Fruit fly (Drosophila melanogaster): ENCODE results near the gene gzl.

gzl gene

dm6 chr3R:6351696-6352378 is 30.9 kb upstream of the gzl start:
- TF ChIP-seq EcR (GFP tag; optimal IDR thresholded peaks at IDR 0.05) (no peak), Dll (optimal IDR thresholded peaks at IDR 0.05) (no peak)

dm6 chr3R:6352436-6352835 is 30.3 kb upstream of the gzl start:
- TF ChIP-seq CG8478 (optimal IDR thresholded peaks at IDR 0.05), result no peak
- no peak for TF ChIP-seq EcR (GFP tag; optimal IDR thresholded peaks at IDR 0.05)
- TF ChIP-seq psq (optimal IDR thresholded peaks at IDR 0.05), result no peak
- TF ChIP-seq Dll (optimal IDR thresholded peaks at IDR 0.05), result no peak
- TF ChIP-seq usp (GFP tag; optimal IDR thresholded peaks at IDR 0.05), result no peak
- peak; percentile 31 for TF ChIP-seq pan (optimal IDR thresholded peaks at IDR 0.05)

- TF ChIP-seq EcR (GFP tag; optimal IDR thresholded peaks at IDR 0.05), result no peak
- no peak for TF ChIP-seq pan (optimal IDR thresholded peaks at IDR 0.05)
- TF ChIP-seq CG8478 (optimal IDR thresholded peaks at IDR 0.05), result no peak
- TF ChIP-seq Dll (optimal IDR thresholded peaks at IDR 0.05), result no peak
- TF ChIP-seq psq (optimal IDR thresholded peaks at IDR 0.05), result no peak
- no peak for TF ChIP-seq usp (GFP tag; optimal IDR thresholded peaks at IDR 0.05)
These were observed 29.7 kb upstream of the gzl start for dm6 chr3R:6352893-6353623.

- TF ChIP-seq pan (optimal IDR thresholded peaks at IDR 0.05), result no peak
- no peak for TF ChIP-seq psq (optimal IDR thresholded peaks at IDR 0.05)
- TF ChIP-seq CG8478 (optimal IDR thresholded peaks at IDR 0.05), result no peak
- no peak for TF ChIP-seq usp (GFP tag; optimal IDR thresholded peaks at IDR 0.05)
- no peak for TF ChIP-seq EcR (GFP tag; optimal IDR thresholded peaks at IDR 0.05)
- TF ChIP-seq Dll (optimal IDR thresholded peaks at IDR 0.05), result no peak
These were observed 28.9 kb upstream of the gzl start for dm6 chr3R:6353624-6354352.

dm6 chr3R:6354408-6354807 is 28.3 kb upstream of the gzl start:
- TF ChIP-seq EcR (GFP tag; optimal IDR thresholded peaks at IDR 0.05) (no peak), CG8478 (optimal IDR thresholded peaks at IDR 0.05) (no peak), Dll (optimal IDR thresholded peaks at IDR 0.05) (no peak), usp (GFP tag; optimal IDR thresholded peaks at IDR 0.05) (no peak), pan (optimal IDR thresholded peaks at IDR 0.05) (no peak), psq (optimal IDR thresholded peaks at IDR 0.05) (no peak)

- TF ChIP-seq pan (optimal IDR thresholded peaks at IDR 0.05) (no peak), EcR (GFP tag; optimal IDR thresholded peaks at IDR 0.05) (no peak), usp (GFP tag; optimal IDR thresholded peaks at IDR 0.05) (no peak), psq (optimal IDR thresholded peaks at IDR 0.05) (no peak), CG8478 (optimal IDR thresholded peaks at IDR 0.05) (no peak), Dll (optimal IDR thresholded peaks at IDR 0.05) (no peak)
These were observed 14.6 kb upstream of the gzl start, which contains the start of gene CG42724 for dm6 chr3R:6368100-6368499. Gene CG42724, minus strand, starts transcription at chr3R:6368288.

dm6 chr3R:6368550-6369238 is 14.0 kb upstream of the gzl start, which contains the start of gene CG10286:
Gene CG10286, plus strand, starts transcription at chr3R:6368965.
- TF ChIP-seq usp (GFP tag; optimal IDR thresholded peaks at IDR 0.05) (no peak), psq (optimal IDR thresholded peaks at IDR 0.05) (no peak), Dll (optimal IDR thresholded peaks at IDR 0.05) (no peak), pan (optimal IDR thresholded peaks at IDR 0.05) (no peak), CG8478 (optimal IDR thresholded peaks at IDR 0.05) (no peak), EcR (GFP tag; optimal IDR thresholded peaks at IDR 0.05) (no peak)

dm6 chr3R:6373512-6374306 is 9.0 kb upstream of the gzl start:
- no peak for TF ChIP-seq Dll (optimal IDR thresholded peaks at IDR 0.05)
- no peak for TF ChIP-seq CG8478 (optimal IDR thresholded peaks at IDR 0.05)
- no peak for TF ChIP-seq psq (optimal IDR thresholded peaks at IDR 0.05)
- TF ChIP-seq usp (GFP tag; optimal IDR thresholded peaks at IDR 0.05), result no peak
- TF ChIP-seq pan (optimal IDR thresholded peaks at IDR 0.05), result no peak
- TF ChIP-seq EcR (GFP tag; optimal IDR thresholded peaks at IDR 0.05), result no peak

dm6 chr3R:6374307-6374574 is 8.5 kb upstream of the gzl start, which contains the start of gene CG42564:
Gene CG42564, plus strand, starts transcription at chr3R:6374475.
- TF ChIP-seq Dll (optimal IDR thresholded peaks at IDR 0.05), result no peak
- TF ChIP-seq EcR (GFP tag; optimal IDR thresholded peaks at IDR 0.05), result no peak
- no peak for TF ChIP-seq psq (optimal IDR thresholded peaks at IDR 0.05)
- no peak for TF ChIP-seq usp (GFP tag; optimal IDR thresholded peaks at IDR 0.05)
- no peak for TF ChIP-seq pan (optimal IDR thresholded peaks at IDR 0.05)
- no peak for TF ChIP-seq CG8478 (optimal IDR thresholded peaks at IDR 0.05)

- TF ChIP-seq usp (GFP tag; optimal IDR thresholded peaks at IDR 0.05), result no peak
- TF ChIP-seq pan (optimal IDR thresholded peaks at IDR 0.05), result no peak
These were observed 6.8 kb upstream of the gzl start, which contains the start of gene CRAT for dm6 chr3R:6375944-6376343. Gene CRAT, minus strand, starts transcription at chr3R:6376044.

- TF ChIP-seq Dll (optimal IDR thresholded peaks at IDR 0.05) (no peak), EcR (GFP tag; optimal IDR thresholded peaks at IDR 0.05) (no peak), CG8478 (optimal IDR thresholded peaks at IDR 0.05) (no peak), pan (optimal IDR thresholded peaks at IDR 0.05) (no peak), psq (optimal IDR thresholded peaks at IDR 0.05) (no peak), usp (GFP tag; optimal IDR thresholded peaks at IDR 0.05) (no peak)
These were observed 5.2 kb upstream of the gzl start, which contains the start of gene CG42537 for dm6 chr3R:6377497-6377896. Gene CG42537, plus strand, starts transcription at chr3R:6377797.
